Fruit fly (Drosophila melanogaster) whole organism, embryonic: ENCODE results near the gene CG46459.

Source experiments
- Abd-B ChIP-seq: fragments of 200-800 bp; sonication (Bioruptor generic); optimal IDR thresholded peaks from 2 replicates; lab custom pipeline; 2018; ENCODE audit warnings: missing biosample characterization, mild to moderate bottlenecking, missing genetic modification characterization, moderate library complexity
- Atf6 ChIP-seq: fragments of 200-800 bp; sonication (Bioruptor generic); IDR thresholded peaks from 2 replicates; pipeline ENCODE4 v1.3.6; 2022; ENCODE audit warnings: missing biosample characterization, missing genetic modification characterization
- Awh ChIP-seq: fragments of 200-800 bp; sonication (Bioruptor generic); IDR thresholded peaks from 2 replicates; pipeline ENCODE4, ENCODE4 v1.3.6; 2022; ENCODE audit warnings: missing biosample characterization, missing genetic modification characterization
- CG10274 ChIP-seq: fragments of 200-800 bp; sonication (Bioruptor generic); optimal IDR thresholded peaks from 3 replicates; lab custom pipeline; 2017; ENCODE audit warnings: missing biosample characterization, mild to moderate bottlenecking, missing genetic modification characterization
- CG12155 ChIP-seq: fragments of 200-800 bp; sonication (Bioruptor generic); optimal IDR thresholded peaks from 3 replicates; lab custom pipeline; 2016; ENCODE audit warnings: missing biosample characterization, missing genetic modification characterization
- CG1233 ChIP-seq: fragments of 200-800 bp; sonication (Bioruptor generic); optimal IDR thresholded peaks from 4 replicates; lab custom pipeline; 2018; ENCODE audit warnings: missing biosample characterization, mild to moderate bottlenecking, missing genetic modification characterization
- CG12391 ChIP-seq: fragments of 200-800 bp; sonication (Bioruptor generic); optimal IDR thresholded peaks from 3 replicates; lab custom pipeline; 2018; ENCODE audit warnings: missing biosample characterization, mild to moderate bottlenecking, missing genetic modification characterization, moderate library complexity
- CG13287 ChIP-seq: fragments of 200-800 bp; sonication (Bioruptor generic); IDR thresholded peaks from 2 replicates; pipeline ENCODE4 v1.3.6; 2022; ENCODE audit warnings: missing biosample characterization, missing genetic modification characterization; ENCODE audit not compliant: partially characterized antibody
- CG13296 ChIP-seq: fragments of 200-800 bp; sonication (Bioruptor generic); optimal IDR thresholded peaks from 3 replicates; lab custom pipeline; 2018; ENCODE audit warnings: missing biosample characterization, mild to moderate bottlenecking, missing genetic modification characterization
- CG16863 ChIP-seq: fragments of 200-800 bp; sonication (Bioruptor generic); optimal IDR thresholded peaks from 3 replicates; lab custom pipeline; 2016; ENCODE audit warnings: missing biosample characterization, missing genetic modification characterization
- CG17568 ChIP-seq: fragments of 200-800 bp; sonication (Bioruptor generic); optimal IDR thresholded peaks from 2 replicates; lab custom pipeline; 2018; ENCODE audit warnings: missing biosample characterization, mild to moderate bottlenecking, missing genetic modification characterization, moderate library complexity
- CG17912 ChIP-seq: fragments of 200-800 bp; sonication (Bioruptor generic); optimal IDR thresholded peaks from 2 replicates; lab custom pipeline; 2018; ENCODE audit warnings: missing biosample characterization, mild to moderate bottlenecking, missing genetic modification characterization
- CG18011 ChIP-seq: fragments of 200-800 bp; sonication (Bioruptor generic); optimal IDR thresholded peaks from 2 replicates; lab custom pipeline; 2017; ENCODE audit warnings: missing biosample characterization, missing genetic modification characterization, mild to moderate bottlenecking, moderate library complexity, missing genotype
- CG18599 ChIP-seq: fragments of 200-800 bp; sonication (Bioruptor generic); optimal IDR thresholded peaks from 3 replicates; lab custom pipeline; 2017; ENCODE audit warnings: missing biosample characterization, missing genetic modification characterization, mild to moderate bottlenecking, moderate library complexity, missing genetic modification reagents
- CG2199 ChIP-seq: fragments of 200-800 bp; sonication (Bioruptor generic); IDR thresholded peaks from 3 replicates; pipeline ENCODE4 v1.3.6; 2022; ENCODE audit warnings: missing biosample characterization, missing genetic modification characterization
- CG31388 ChIP-seq: fragments of 200-800 bp; sonication (Bioruptor generic); optimal IDR thresholded peaks from 2 replicates; lab custom pipeline; 2016; ENCODE audit warnings: missing biosample characterization, missing genetic modification characterization
- CG32772 ChIP-seq: fragments of 200-800 bp; sonication (Bioruptor generic); IDR thresholded peaks from 2 replicates; pipeline ENCODE4 v1.3.6; 2022; ENCODE audit warnings: missing biosample characterization, missing genetic modification characterization
- CG3838 ChIP-seq: fragments of 200-800 bp; sonication (Bioruptor generic); optimal IDR thresholded peaks from 3 replicates; lab custom pipeline; 2016; ENCODE audit warnings: missing biosample characterization, missing genetic modification characterization
- CG42726 ChIP-seq: fragments of 200-800 bp; sonication (Bioruptor generic); IDR thresholded peaks from 2 replicates; pipeline ENCODE4 v1.3.6; 2022; ENCODE audit warnings: missing biosample characterization, missing genetic modification characterization; ENCODE audit not compliant: partially characterized antibody
- CG4328 ChIP-seq: fragments of 200-800 bp; sonication (Bioruptor generic); optimal IDR thresholded peaks from 3 replicates; lab custom pipeline; 2017; ENCODE audit warnings: missing biosample characterization, missing genetic modification reagents, missing genetic modification characterization
- CG4404 ChIP-seq: fragments of 200-800 bp; sonication (Bioruptor generic); IDR thresholded peaks from 2 replicates; pipeline ENCODE4 v1.3.6; 2022; ENCODE audit warnings: missing biosample characterization, missing genetic modification characterization
- CG4707 ChIP-seq: fragments of 200-800 bp; sonication (Bioruptor generic); optimal IDR thresholded peaks from 2 replicates; lab custom pipeline; 2018; ENCODE audit warnings: missing biosample characterization, mild to moderate bottlenecking, missing genetic modification characterization, moderate library complexity
- CG4820 ChIP-seq: fragments of 200-800 bp; sonication (Bioruptor generic); optimal IDR thresholded peaks from 3 replicates; lab custom pipeline; 2016; ENCODE audit warnings: missing biosample characterization, missing genetic modification characterization
- CG7271 ChIP-seq: fragments of 200-800 bp; sonication (Bioruptor generic); optimal IDR thresholded peaks from 2 replicates; lab custom pipeline; 2018; ENCODE audit warnings: missing biosample characterization, mild to moderate bottlenecking, missing genetic modification characterization, moderate library complexity
- CG8290 ChIP-seq, 3 experiments: fragments of 200-800 bp; sonication (Bioruptor generic); optimal IDR thresholded peaks; 2 replicates each; lab custom pipeline; 2016 to 2019; ENCODE audit warnings: missing biosample characterization in 3 of 3, missing genetic modification characterization in 3 of 3, mild to moderate bottlenecking in 2 of 3, moderate library complexity in 1 of 3
- CG8478 ChIP-seq: fragments of >200 bp; optimal IDR thresholded peaks from 2 replicates; lab custom pipeline; 2018
- CG8765 ChIP-seq: fragments of 200-800 bp; sonication (Bioruptor generic); IDR thresholded peaks from 2 replicates; pipeline ENCODE4 v1.3.6; 2022; ENCODE audit warnings: missing biosample characterization, missing genetic modification characterization
- CG8944 ChIP-seq: fragments of 200-800 bp; sonication (Bioruptor generic); optimal IDR thresholded peaks from 3 replicates; lab custom pipeline; 2016; ENCODE audit warnings: missing biosample characterization, missing genetic modification characterization
- CHES-1-like ChIP-seq: fragments of 200-800 bp; sonication (Bioruptor generic); optimal IDR thresholded peaks from 2 replicates; lab custom pipeline; 2016; ENCODE audit warnings: missing biosample characterization, missing genetic modification characterization
- HLH3B ChIP-seq: fragments of 200-800 bp; sonication (Bioruptor generic); IDR thresholded peaks from 2 replicates; pipeline ENCODE4 v1.3.6; 2022; ENCODE audit warnings: missing biosample characterization, missing genetic modification characterization
- HLH4C ChIP-seq: fragments of 200-800 bp; sonication (Bioruptor generic); IDR thresholded peaks from 3 replicates; pipeline ENCODE4 v1.3.6; 2022; ENCODE audit warnings: missing biosample characterization, missing genetic modification characterization; ENCODE audit not compliant: partially characterized antibody
- Lhr ChIP-seq: fragments of 200-800 bp; sonication (Bioruptor generic); optimal IDR thresholded peaks from 3 replicates; lab custom pipeline; 2017; ENCODE audit warnings: mild to moderate bottlenecking, missing biosample characterization, missing genetic modification reagents, missing genetic modification characterization
- Meics ChIP-seq: fragments of 200-800 bp; sonication (Bioruptor generic); optimal IDR thresholded peaks from 2 replicates; lab custom pipeline; 2017; ENCODE audit warnings: missing biosample characterization, mild to moderate bottlenecking, missing genetic modification characterization
- Opbp ChIP-seq: fragments of 200-800 bp; sonication (Bioruptor generic); IDR thresholded peaks from 3 replicates; pipeline ENCODE4 v1.3.6; 2022; ENCODE audit warnings: missing biosample characterization, missing genetic modification characterization; ENCODE audit not compliant: partially characterized antibody
- Rx ChIP-seq: fragments of 200-800 bp; sonication (Bioruptor generic); IDR thresholded peaks from 2 replicates; pipeline ENCODE4 v1.3.6; 2022; ENCODE audit warnings: missing biosample characterization, missing genetic modification characterization
- Spps ChIP-seq: fragments of 200-800 bp; sonication (Bioruptor generic); optimal IDR thresholded peaks from 2 replicates; lab custom pipeline; 2018; ENCODE audit warnings: missing biosample characterization, mild to moderate bottlenecking, missing genetic modification characterization
- ara ChIP-seq: fragments of 200-800 bp; sonication (Bioruptor generic); IDR thresholded peaks from 2 replicates; pipeline ENCODE4 v1.3.6; 2022; ENCODE audit warnings: missing biosample characterization, missing genetic modification characterization
- ash1 ChIP-seq: fragments of 200-800 bp; sonication (Bioruptor generic); optimal IDR thresholded peaks from 2 replicates; lab custom pipeline; 2018; ENCODE audit warnings: missing biosample characterization, mild to moderate bottlenecking, missing genetic modification characterization
- hb ChIP-seq: fragments of 200-800 bp; sonication (Bioruptor generic); IDR thresholded peaks from 3 replicates; pipeline ENCODE4 v1.3.6; 2022; ENCODE audit warnings: missing biosample characterization, missing genetic modification characterization; ENCODE audit not compliant: partially characterized antibody
- insv ChIP-seq, 2 experiments: fragments of 200-800 bp; sonication (Bioruptor generic); optimal IDR thresholded peaks; 3 replicates each; lab custom pipeline; 2016 to 2018; ENCODE audit warnings: missing biosample characterization in 2 of 2, missing genetic modification characterization in 2 of 2
- kah ChIP-seq: fragments of 200-800 bp; sonication (Bioruptor generic); optimal IDR thresholded peaks from 2 replicates; lab custom pipeline; 2018; ENCODE audit warnings: missing biosample characterization, mild to moderate bottlenecking, missing genetic modification characterization
- odd ChIP-seq: fragments of 200-800 bp; sonication (Bioruptor generic); optimal IDR thresholded peaks from 2 replicates; lab custom pipeline; 2017; ENCODE audit warnings: missing biosample characterization, mild to moderate bottlenecking, missing genetic modification characterization
- pan ChIP-seq, 4 experiments: fragments of >200 bp in 3 of 4; fragments of 200-800 bp in 1 of 4; sonication (Bioruptor generic) in 1 of 4; optimal IDR thresholded peaks in 3 of 4; IDR thresholded peaks in 1 of 4; 2 replicates each; pipeline versions ENCODE4 v1.3.6 to Lab custom; 2017 to 2022; ENCODE audit warnings: missing biosample characterization in 2 of 4, missing genetic modification characterization in 2 of 4, mixed read lengths in 1 of 4
- psq ChIP-seq: fragments of 200-800 bp; sonication (Bioruptor generic); optimal IDR thresholded peaks from 2 replicates; lab custom pipeline; 2017; ENCODE audit warnings: missing biosample characterization, missing genetic modification characterization
- ranshi ChIP-seq: fragments of 200-800 bp; sonication (Bioruptor generic); IDR thresholded peaks from 2 replicates; pipeline ENCODE4 v1.3.6; 2022; ENCODE audit warnings: missing biosample characterization, missing genetic modification characterization
- sd ChIP-seq: fragments of 200-800 bp; sonication (Bioruptor generic); optimal IDR thresholded peaks from 3 replicates; lab custom pipeline; 2018; ENCODE audit warnings: missing biosample characterization, mild to moderate bottlenecking, missing genetic modification characterization, moderate library complexity
- sna ChIP-seq: fragments of 200-800 bp; sonication (Bioruptor generic); IDR thresholded peaks from 2 replicates; pipeline ENCODE4 v1.3.6; 2022; ENCODE audit warnings: missing biosample characterization, missing genetic modification characterization; ENCODE audit not compliant: partially characterized antibody
- tgo ChIP-seq: fragments of 200-800 bp; sonication (Bioruptor generic); IDR thresholded peaks from 3 replicates; pipeline ENCODE4 v1.3.6; 2022; ENCODE audit warnings: missing biosample characterization, missing genetic modification characterization

Gene CG46459

DNA sequence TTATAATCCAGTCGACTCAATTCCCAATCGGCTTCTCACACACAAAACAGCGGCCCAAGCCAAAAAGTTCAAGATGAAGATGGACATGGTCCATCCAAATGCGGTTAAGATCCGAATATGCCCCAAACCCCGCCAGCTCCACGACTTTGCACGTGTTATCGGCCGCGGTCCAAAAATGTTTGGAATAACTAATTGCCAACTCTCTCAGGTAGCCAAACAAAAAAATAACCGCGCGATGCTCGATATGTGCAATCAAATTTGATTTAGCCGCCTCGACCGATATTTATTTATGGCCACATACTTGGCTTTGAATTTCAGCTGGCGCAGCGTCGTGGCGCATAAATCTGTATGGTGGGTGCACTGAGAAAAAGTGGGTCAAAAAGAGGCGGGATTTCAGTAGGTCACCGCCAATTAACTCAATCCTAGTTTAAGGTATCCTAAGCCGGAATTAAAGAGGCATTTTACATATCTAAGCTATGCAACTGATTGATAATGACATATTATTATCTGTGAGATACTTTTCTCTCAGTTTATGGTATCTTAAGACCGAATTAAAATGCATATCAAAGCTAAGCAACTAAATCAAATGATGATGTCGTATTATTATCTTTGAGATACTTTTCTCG is 47.8 kb upstream of the CG46459 start (continued):
- TF ChIP-seq ranshi (GFP tag; lab: Robert Waterston, UW) (peak; percentile 28; the same call in 1 of the 2 replicates), CG8290 (GFP tag; optimal IDR thresholded peaks at IDR 0.05; lab: Kevin White, UChicago) (no peak), CG8290 (tag; optimal IDR thresholded peaks at IDR 0.05; lab: Kevin White, UChicago) (peak in 1 of 2 experiments; percentile 63), pan (optimal IDR thresholded peaks at IDR 0.05; lab: Kevin White, UChicago) (no peak), pan (GFP tag; optimal IDR thresholded peaks at IDR 0.05 in 1 of 2, IDR thresholded peaks at IDR 0.05 in 1 of 2) (peak in 1 of 2 experiments; percentile 80), kah (GFP tag; lab: Kevin White, UChicago) (no peak), CG10274 (GFP tag; lab: Kevin White, UChicago) (no peak), CG17912 (GFP tag; lab: Kevin White, UChicago) (no peak), HLH3B (peak; percentile 61), Meics (GFP tag; lab: Kevin White, UChicago) (peak; percentile 4), sna (GFP tag; lab: Robert Waterston, UW) (no peak), CG18011 (GFP tag; lab: Kevin White, UChicago) (no peak), CG1233 (GFP tag; lab: Kevin White, UChicago) (peak; percentile 13), CG12155 (GFP tag; lab: Kevin White, UChicago) (no peak), ash1 (peak; percentile 12), CG13296 (GFP tag; lab: Kevin White, UChicago) (no peak), CG3838 (no peak), CG12391 (peak; percentile 45), CG18599 (peak; percentile 7), insv (GFP tag; optimal IDR thresholded peaks at IDR 0.05; lab: Kevin White, UChicago) (no peak), sd (peak; percentile 73), CG31388 (GFP tag; lab: Kevin White, UChicago) (no peak), psq (GFP tag; lab: Kevin White, UChicago) (no peak), Lhr (no peak), CG4820 (GFP tag; lab: Kevin White, UChicago) (peak; percentile 37), ara (GFP tag; lab: Robert Waterston, UW) (no peak), CG17568 (no peak), CG42726 (no peak), Spps (tag; lab: Kevin White, UChicago) (no peak), CG4707 (GFP tag; lab: Kevin White, UChicago) (no peak), CG8478 (no peak), Awh (GFP tag; lab: Robert Waterston, UW) (peak; percentile 48; the same call in 1 of the 2 replicates), CG4328 (GFP tag; lab: Kevin White, UChicago) (no peak), CG16863 (peak; percentile 48), odd (no peak), hb (GFP tag; lab: Robert Waterston, UW) (no peak), HLH4C (GFP tag; lab: Robert Waterston, UW) (no peak), Rx (GFP tag; lab: Robert Waterston, UW) (peak; percentile 68), Abd-B (GFP tag; lab: Kevin White, UChicago) (peak; percentile 44), tgo (GFP tag; lab: Robert Waterston, UW) (peak; percentile 62; the same call in 2 of the 3 replicates), Atf6 (no peak), CG4404 (GFP tag; lab: Robert Waterston, UW) (no peak), CG8765 (GFP tag; lab: Robert Waterston, UW) (no peak), CHES-1-like (GFP tag; lab: Kevin White, UChicago) (no peak), CG32772 (peak; percentile 61), CG2199 (GFP tag; lab: Robert Waterston, UW) (peak; percentile 28; the same call in 1 of the 3 replicates), CG13287 (GFP tag; lab: Robert Waterston, UW) (no peak), CG8944 (GFP tag; lab: Kevin White, UChicago) (peak; percentile 9), Opbp (GFP tag; lab: Robert Waterston, UW) (no peak), CG7271 (tag; lab: Kevin White, UChicago) (no peak)
